Fruit fly (Drosophila melanogaster) whole organism, embryonic: ENCODE results near the gene Jhbp16.

Source experiments
- CG1603 ChIP-seq: fragments of 200-800 bp; sonication (Bioruptor generic); optimal IDR thresholded peaks from 2 replicates; lab custom pipeline; 2019; ENCODE audit warnings: missing biosample characterization, mild to moderate bottlenecking, missing genetic modification characterization, moderate library complexity
- CG16813 ChIP-seq: fragments of 200-800 bp; sonication (Bioruptor generic); IDR thresholded peaks from 3 replicates; pipeline ENCODE4 v1.3.6; 2022; ENCODE audit warnings: missing biosample characterization, missing genetic modification characterization; ENCODE audit not compliant: partially characterized antibody
- CG4820 ChIP-seq: fragments of 200-800 bp; sonication (Bioruptor generic); optimal IDR thresholded peaks from 3 replicates; lab custom pipeline; 2016; ENCODE audit warnings: missing biosample characterization, missing genetic modification characterization
- Opbp ChIP-seq: fragments of 200-800 bp; sonication (Bioruptor generic); IDR thresholded peaks from 3 replicates; pipeline ENCODE4 v1.3.6; 2022; ENCODE audit warnings: missing biosample characterization, missing genetic modification characterization; ENCODE audit not compliant: partially characterized antibody
- ken ChIP-seq: fragments of 200-800 bp; sonication (Bioruptor generic); IDR thresholded peaks from 3 replicates; pipeline ENCODE4 v1.3.6; 2022; ENCODE audit warnings: missing biosample characterization, missing genetic modification characterization
- tll ChIP-seq, 2 experiments: fragments of 200-800 bp in 1 of 2; fragments of >200 bp in 1 of 2; sonication (Bioruptor generic) in 1 of 2; optimal IDR thresholded peaks; 2 replicates each; lab custom pipeline; 2017 to 2019; ENCODE audit warnings: missing biosample characterization in 2 of 2, missing genetic modification characterization in 2 of 2, mild to moderate bottlenecking in 1 of 2, moderate library complexity in 1 of 2

dm6 chr3R:21642301-21642700, 21.9 kb upstream of the Jhbp16 start:
- TF ChIP-seq ken (no peak), Opbp (GFP tag; lab: Robert Waterston, UW) (no peak), CG16813 (GFP tag; lab: Robert Waterston, UW) (no peak), CG1603 (tag; lab: Kevin White, UChicago) (no peak), tll (GFP tag; optimal IDR thresholded peaks at IDR 0.05; lab: Kevin White, UChicago) (no peak), CG4820 (GFP tag; lab: Kevin White, UChicago) (no peak)
